Worm (Caenorhabditis elegans) whole organism, young adult: ENCODE results near the gene clec-49.

Source experiments
- B0019.2 ChIP-seq: fragments of 200-800 bp; sonication (Bioruptor generic); conservative IDR thresholded peaks from 2 replicates; pipeline ENCODE4 v1.3.6; 2022; ENCODE audit warnings: missing genetic modification reagents, missing genetic modification characterization, missing compliant biosample characterization
- C17E4.6 ChIP-seq: fragments of 200-800 bp; sonication (Bioruptor generic); IDR thresholded peaks from 2 replicates; pipeline ENCODE4 v1.3.6; 2022; ENCODE audit warnings: missing genetic modification reagents, missing genetic modification characterization, missing compliant biosample characterization
- F55B11.4 ChIP-seq: sonication (generic microtip); optimal IDR thresholded peaks from 2 replicates; lab custom pipeline; 2016; ENCODE audit warnings: missing compliant biosample characterization, missing genetic modification characterization, borderline replicate concordance; ENCODE audit not compliant: insufficient read depth
- hmg-20 ChIP-seq: fragments of 200-800 bp; sonication (Bioruptor generic); IDR thresholded peaks from 2 replicates; pipeline ENCODE4 v1.3.6; 2022; ENCODE audit warnings: missing genetic modification reagents, missing genetic modification characterization, missing compliant biosample characterization
- pbrm-1 ChIP-seq: fragments of 200-800 bp; sonication (Bioruptor generic); IDR thresholded peaks from 2 replicates; pipeline ENCODE4 v1.3.6; 2022; ENCODE audit warnings: missing genetic modification reagents, missing genetic modification characterization, missing compliant biosample characterization
- unc-62 ChIP-seq: fragments of 150-350 bp; optimal IDR thresholded peaks from 2 replicates; lab custom pipeline; 2014; ENCODE audit warnings: missing biosample characterization, missing genetic modification reagents, missing genetic modification characterization

- TF ChIP-seq unc-62 (no peak), B0019.2 (GFP tag; lab: Robert Waterston, UW) (no peak), C17E4.6 (GFP tag; lab: Robert Waterston, UW) (no peak), hmg-20 (GFP tag; lab: Robert Waterston, UW) (no peak), pbrm-1 (GFP tag; lab: Robert Waterston, UW) (no peak), F55B11.4 (no peak)
Observed at ce11 chrV:19743794-19744193, 7.2 kb downstream of the clec-49 start.
